Fruit fly (Drosophila melanogaster): ENCODE results near the gene CG4440.

dm6 chr2L:16307026-16307703 is 22.6 kb upstream of the CG4440 start, which contains the start of the genes CG5861 and Syx5:
- no peak for TF ChIP-seq gl (tag; optimal IDR thresholded peaks at IDR 0.05)
- peak; percentile 29 for TF ChIP-seq Snoo (tag; optimal IDR thresholded peaks at IDR 0.05)
- peak; percentile 42 for TF ChIP-seq CG15710 (tag; optimal IDR thresholded peaks at IDR 0.05)
- TF ChIP-seq D1 (tag; optimal IDR thresholded peaks at IDR 0.05) = no peak
- TF ChIP-seq CG9948 (tag; optimal IDR thresholded peaks at IDR 0.05) = peak; percentile 12
